Fruit fly (Drosophila melanogaster): Measurements from ENCODE around the gene CG14711.

CG14711 gene

dm6 chr3R:11661712-11662111 lies 38.6 kb downstream of the CG14711 start (continued):
- no peak for TF ChIP-seq tll (GFP tag; optimal IDR thresholded peaks at IDR 0.05)
- peak; percentile 50; the same call in 1 of the 3 replicates for TF ChIP-seq so (GFP tag; IDR thresholded peaks at IDR 0.05)
- peak; percentile 36; the same call in 1 of the 3 replicates for TF ChIP-seq ci (GFP tag; IDR thresholded peaks at IDR 0.05)
- no peak for TF ChIP-seq hb (GFP tag; IDR thresholded peaks at IDR 0.05; ENCODE audit: partially characterized antibody)
- TF ChIP-seq CG15696 (tag; optimal IDR thresholded peaks at IDR 0.05), result no peak
- peak; percentile 51 for TF ChIP-seq CG13296 (GFP tag; optimal IDR thresholded peaks at IDR 0.05)
- no peak for TF ChIP-seq zen2 (GFP tag; IDR thresholded peaks at IDR 0.05; ENCODE audit: partially characterized antibody)
- TF ChIP-seq ems (GFP tag; optimal IDR thresholded peaks at IDR 0.05), result peak; percentile 4
- TF ChIP-seq Gsc (GFP tag; IDR thresholded peaks at IDR 0.05), result no peak
- peak; percentile 22 for TF ChIP-seq sd (tag; optimal IDR thresholded peaks at IDR 0.05)
- TF ChIP-seq odd (GFP tag; optimal IDR thresholded peaks at IDR 0.05), result peak; percentile 42
- no peak for TF ChIP-seq HLHmδ (GFP tag; optimal IDR thresholded peaks at IDR 0.05)
- TF ChIP-seq CG1603 (tag; optimal IDR thresholded peaks at IDR 0.05), result peak; percentile 65
- TF ChIP-seq sr (GFP tag; IDR thresholded peaks at IDR 0.05), result 0 out of 3 replicates have a peak, but pooled peaks have one; percentile 4
- TF ChIP-seq Vsx1 (GFP tag; optimal IDR thresholded peaks at IDR 0.05), result no peak
- TF ChIP-seq CG14667 (GFP tag; IDR thresholded peaks at IDR 0.05), result no peak
- TF ChIP-seq CG4854 (GFP tag; optimal IDR thresholded peaks at IDR 0.05), result peak; percentile 8
- TF ChIP-seq Drgx (GFP tag; IDR thresholded peaks at IDR 0.05), result peak; percentile 73
- TF ChIP-seq org-1 (GFP tag; optimal IDR thresholded peaks at IDR 0.05), result no peak
- no peak for TF ChIP-seq ftz-f1 (GFP tag; optimal IDR thresholded peaks at IDR 0.05)
- TF ChIP-seq Hr39 (optimal IDR thresholded peaks at IDR 0.05), result no peak
- TF ChIP-seq H15 (GFP tag; IDR thresholded peaks at IDR 0.05), result no peak
- TF ChIP-seq klu (GFP tag; IDR thresholded peaks at IDR 0.05), result no peak
- no peak for TF ChIP-seq corto (GFP tag; optimal IDR thresholded peaks at IDR 0.05)
- no peak for TF ChIP-seq ro (GFP tag; IDR thresholded peaks at IDR 0.05)
- TF ChIP-seq prd (optimal IDR thresholded peaks at IDR 0.05), result no peak
- peak; percentile 44; the same call in 2 of the 3 replicates for TF ChIP-seq prd (GFP tag; IDR thresholded peaks at IDR 0.05)
- TF ChIP-seq CG2889 (GFP tag; IDR thresholded peaks at IDR 0.05), result no peak
- no peak for TF ChIP-seq ken (GFP tag; IDR thresholded peaks at IDR 0.05)
- TF ChIP-seq slou (GFP tag; optimal IDR thresholded peaks at IDR 0.05), result no peak
- no peak for TF ChIP-seq chinmo (GFP tag; IDR thresholded peaks at IDR 0.05; ENCODE audit: partially characterized antibody)
- TF ChIP-seq CG17612 (GFP tag; IDR thresholded peaks at IDR 0.05), result 0 out of 2 replicates have a peak, but pooled peaks have one; percentile 18
- no peak for TF ChIP-seq gsb (GFP tag; IDR thresholded peaks at IDR 0.05)
- no peak for TF ChIP-seq chm (GFP tag; IDR thresholded peaks at IDR 0.05)
- TF ChIP-seq unpg (GFP tag; optimal IDR thresholded peaks at IDR 0.05), result peak; percentile 61
- peak; percentile 66 for TF ChIP-seq CG7839 (tag; optimal IDR thresholded peaks at IDR 0.05)
- TF ChIP-seq exex (tag; optimal IDR thresholded peaks at IDR 0.05), result peak; percentile 9
- no peak for TF ChIP-seq CG30020 (tag; optimal IDR thresholded peaks at IDR 0.05)
- TF ChIP-seq kay (GFP tag; optimal IDR thresholded peaks at IDR 0.05), result no peak
- no peak for TF ChIP-seq D19B (GFP tag; optimal IDR thresholded peaks at IDR 0.05)
- TF ChIP-seq sens (GFP tag), result peak; percentile 79
- TF ChIP-seq ab (GFP tag; optimal IDR thresholded peaks at IDR 0.05), result no peak
- peak; percentile 54 for TF ChIP-seq CG12071 (GFP tag; optimal IDR thresholded peaks at IDR 0.05)
- TF ChIP-seq Hand (GFP tag; optimal IDR thresholded peaks at IDR 0.05), result no peak
- TF ChIP-seq E2f1 (GFP tag; IDR thresholded peaks at IDR 0.05), result peak; percentile 23; the same call in 1 of the 2 replicates
- TF ChIP-seq sqz (GFP tag; optimal IDR thresholded peaks at IDR 0.05), result peak; percentile 3
- no peak for TF ChIP-seq CG32772 (GFP tag; IDR thresholded peaks at IDR 0.05)
- TF ChIP-seq CG9727 (GFP tag; optimal IDR thresholded peaks at IDR 0.05), result peak; percentile 8
- TF ChIP-seq CG14441 (GFP tag; IDR thresholded peaks at IDR 0.05), result peak; percentile 70
- TF ChIP-seq Ada2b (GFP tag; IDR thresholded peaks at IDR 0.05), result peak; percentile 63
- 0 out of 3 replicates have a peak, but pooled peaks have one; percentile 17 for TF ChIP-seq otp (GFP tag; IDR thresholded peaks at IDR 0.05)
- TF ChIP-seq mirr (GFP tag; optimal IDR thresholded peaks at IDR 0.05), result no peak

Data from whole organism, embryonic.